Fruit fly (Drosophila melanogaster): ENCODE measurements around the gene CG32726.

The CG32726 gene

dm6 chrX:7405697-7406096 lies 19.8 kb downstream of the CG32726 start, which contains the start of gene CG1677:
Gene CG1677, minus strand, starts transcription at chrX:7405797.
- TF ChIP-seq Lim3 (GFP tag; IDR thresholded peaks at IDR 0.05) (no peak), Dll (GFP tag; IDR thresholded peaks at IDR 0.05; ENCODE audit: partially characterized antibody) (no peak), prd (optimal IDR thresholded peaks at IDR 0.05) (no peak), prd (GFP tag; IDR thresholded peaks at IDR 0.05) (no peak), CG15514 (GFP tag; optimal IDR thresholded peaks at IDR 0.05) (no peak), Antp (GFP tag; optimal IDR thresholded peaks at IDR 0.05) (no peak), h (optimal IDR thresholded peaks at IDR 0.05) (no peak), Bteb2 (GFP tag; optimal IDR thresholded peaks at IDR 0.05) (no peak), Bdp1 (GFP tag; optimal IDR thresholded peaks at IDR 0.05) (no peak), CkIIα-i1 (GFP tag; IDR thresholded peaks at IDR 0.05) (no peak), Pdp1 (GFP tag; optimal IDR thresholded peaks at IDR 0.05) (no peak), dysf (GFP tag; IDR thresholded peaks at IDR 0.05) (no peak), hb (GFP tag; IDR thresholded peaks at IDR 0.05; ENCODE audit: partially characterized antibody) (no peak), CG4820 (GFP tag; optimal IDR thresholded peaks at IDR 0.05) (no peak), nerfin-2 (GFP tag; IDR thresholded peaks at IDR 0.05; ENCODE audit: partially characterized antibody) (no peak), Dip3 (GFP tag; optimal IDR thresholded peaks at IDR 0.05) (no peak), her (GFP tag; optimal IDR thresholded peaks at IDR 0.05) (no peak)

DNA sequence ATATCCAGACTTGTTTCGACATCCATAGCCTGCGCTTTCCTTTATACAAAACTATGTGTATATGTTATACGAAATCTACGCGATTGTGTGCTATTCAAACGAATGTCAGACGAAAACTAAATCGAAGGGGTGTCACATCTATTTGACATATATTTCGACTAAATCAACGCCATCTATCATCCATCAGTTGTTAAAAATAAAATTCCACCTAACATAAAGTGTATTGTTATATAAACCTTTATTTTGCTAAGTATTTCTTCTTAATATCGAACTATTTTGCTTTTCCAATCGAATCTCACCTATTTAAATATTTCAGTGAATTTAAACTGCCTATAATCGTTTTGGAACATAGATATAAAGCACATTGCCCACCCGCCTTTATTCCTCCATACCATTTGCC lies 22.5 kb downstream of the CG32726 start, which contains the start of gene CG15035:
Gene CG15035, minus strand, starts transcription at position 101 of the 400 bp plus-strand sequence.
- TF ChIP-seq CG9797 (GFP tag; optimal IDR thresholded peaks at IDR 0.05), result no peak
- no peak for TF ChIP-seq CG2120 (GFP tag; optimal IDR thresholded peaks at IDR 0.05)
- no peak for TF ChIP-seq usp (GFP tag; optimal IDR thresholded peaks at IDR 0.05)
- no peak for TF ChIP-seq Hr51 (GFP tag; optimal IDR thresholded peaks at IDR 0.05)

DNA sequence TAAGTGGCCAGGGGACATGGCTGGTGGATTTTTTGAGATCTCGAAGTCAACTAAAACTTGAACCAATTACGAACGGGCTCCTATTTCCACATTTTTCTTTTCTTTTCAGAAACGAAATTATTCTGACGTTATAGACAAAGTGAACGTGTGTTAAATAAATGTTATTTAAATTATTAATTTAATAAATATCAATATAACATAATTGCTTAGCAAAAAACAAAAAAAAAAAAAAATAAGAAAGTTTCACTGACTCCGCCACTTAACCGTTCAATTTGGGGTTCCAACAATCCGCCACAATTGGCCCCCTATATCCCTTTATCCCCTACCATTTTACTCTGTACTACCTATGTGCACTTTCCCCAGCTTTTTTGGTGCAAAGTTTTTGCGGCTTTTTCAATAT lies 42.7 kb downstream of the CG32726 start, which contains the start of gene CG42781:
Gene CG42781, minus strand, starts transcription at position 101 of the 400 bp plus-strand sequence.
- TF ChIP-seq cg (GFP tag; optimal IDR thresholded peaks at IDR 0.05) (no peak), zfh2 (GFP tag; optimal IDR thresholded peaks at IDR 0.05) (no peak), CG8765 (GFP tag; IDR thresholded peaks at IDR 0.05) (no peak)

dm6 chrX:7379569-7379968 lies 46.0 kb downstream of the CG32726 start:
- TF ChIP-seq br (optimal IDR thresholded peaks at IDR 0.05) (no peak), CG11723 (GFP tag; optimal IDR thresholded peaks at IDR 0.05) (no peak), CG18262 (tag; optimal IDR thresholded peaks at IDR 0.05) (no peak), sens (GFP tag) (peak; percentile 43), ftz-f1 (GFP tag; optimal IDR thresholded peaks at IDR 0.05) (no peak), ERR (GFP tag; optimal IDR thresholded peaks at IDR 0.05) (no peak), CG9609 (GFP tag; optimal IDR thresholded peaks at IDR 0.05) (no peak), Sry-β (GFP tag; optimal IDR thresholded peaks at IDR 0.05) (no peak), klu (GFP tag; IDR thresholded peaks at IDR 0.05) (no peak), CG17829 (tag; optimal IDR thresholded peaks at IDR 0.05) (no peak), dmrt11E (tag; optimal IDR thresholded peaks at IDR 0.05) (peak; percentile 14), kay (GFP tag; optimal IDR thresholded peaks at IDR 0.05) (no peak), knrl (GFP tag; IDR thresholded peaks at IDR 0.05; ENCODE audit: partially characterized antibody) (no peak), CG17361 (GFP tag; IDR thresholded peaks at IDR 0.05) (no peak), Eip74EF (GFP tag; optimal IDR thresholded peaks at IDR 0.05) (no peak), CG1603 (tag; optimal IDR thresholded peaks at IDR 0.05) (peak; percentile 14), prd (optimal IDR thresholded peaks at IDR 0.05) (no peak), prd (GFP tag; IDR thresholded peaks at IDR 0.05) (0 out of 3 replicates have a peak, but pooled peaks have one; percentile 12)

All from whole organism, embryonic.